Fruit fly (Drosophila melanogaster) whole organism, embryonic: ENCODE measurements around the gene Sdic4.

ENCODE experiments used
- Atf-2 ChIP-seq: fragments of 200-800 bp; sonication (Bioruptor generic); optimal IDR thresholded peaks from 2 replicates; lab custom pipeline; 2016; ENCODE audit warnings: missing biosample characterization, missing genetic modification characterization
- Atf3 ChIP-seq: fragments of 200-800 bp; sonication (Bioruptor generic); optimal IDR thresholded peaks from 3 replicates; lab custom pipeline; 2016; ENCODE audit warnings: missing biosample characterization, missing genetic modification characterization
- Bdp1 ChIP-seq: fragments of 200-800 bp; sonication (Bioruptor generic); optimal IDR thresholded peaks from 3 replicates; lab custom pipeline; 2016; ENCODE audit warnings: missing biosample characterization, missing genetic modification characterization
- CG10274 ChIP-seq: fragments of 200-800 bp; sonication (Bioruptor generic); optimal IDR thresholded peaks from 3 replicates; lab custom pipeline; 2017; ENCODE audit warnings: missing biosample characterization, mild to moderate bottlenecking, missing genetic modification characterization
- CG10321 ChIP-seq: fragments of 200-800 bp; sonication (Bioruptor generic); IDR thresholded peaks from 2 replicates; pipeline ENCODE4 v1.3.6; 2022; ENCODE audit warnings: missing biosample characterization, missing genetic modification characterization
- CG11093 ChIP-seq: fragments of 200-800 bp; sonication (Bioruptor generic); IDR thresholded peaks from 3 replicates; pipeline ENCODE4 v1.3.6; 2022; ENCODE audit warnings: missing biosample characterization, missing genetic modification characterization
- CG12391 ChIP-seq: fragments of 200-800 bp; sonication (Bioruptor generic); optimal IDR thresholded peaks from 3 replicates; lab custom pipeline; 2018; ENCODE audit warnings: missing biosample characterization, mild to moderate bottlenecking, missing genetic modification characterization, moderate library complexity
- CG13287 ChIP-seq: fragments of 200-800 bp; sonication (Bioruptor generic); IDR thresholded peaks from 2 replicates; pipeline ENCODE4 v1.3.6; 2022; ENCODE audit warnings: missing biosample characterization, missing genetic modification characterization; ENCODE audit not compliant: partially characterized antibody
- CG13894 ChIP-seq: fragments of 200-800 bp; sonication (Bioruptor generic); optimal IDR thresholded peaks from 3 replicates; lab custom pipeline; 2018; ENCODE audit warnings: missing biosample characterization, mild to moderate bottlenecking, missing genetic modification characterization, moderate library complexity
- CG1529 ChIP-seq: fragments of 200-800 bp; sonication (Bioruptor generic); optimal IDR thresholded peaks from 3 replicates; lab custom pipeline; 2018; ENCODE audit warnings: missing biosample characterization, missing genetic modification characterization
- CG1602 ChIP-seq: fragments of 200-800 bp; sonication (Bioruptor generic); optimal IDR thresholded peaks from 3 replicates; lab custom pipeline; 2016; ENCODE audit warnings: missing biosample characterization, missing genetic modification characterization
- CG18262 ChIP-seq: fragments of 200-800 bp; optimal IDR thresholded peaks from 3 replicates; lab custom pipeline; 2019; ENCODE audit warnings: missing biosample characterization, mild to moderate bottlenecking, missing genetic modification characterization, moderate library complexity
- CG8388 ChIP-seq: fragments of 200-800 bp; sonication (Bioruptor generic); optimal IDR thresholded peaks from 2 replicates; lab custom pipeline; 2019; ENCODE audit warnings: missing biosample characterization, mild to moderate bottlenecking, missing genetic modification characterization, moderate library complexity
- CG8924 ChIP-seq: fragments of 200-800 bp; optimal IDR thresholded peaks from 3 replicates; lab custom pipeline; 2019; ENCODE audit warnings: missing biosample characterization, mild to moderate bottlenecking, missing genetic modification characterization, moderate library complexity
- Camta ChIP-seq: fragments of 200-800 bp; sonication (Bioruptor generic); optimal IDR thresholded peaks from 2 replicates; lab custom pipeline; 2016; ENCODE audit warnings: missing biosample characterization, missing genetic modification characterization
- Chrac-16 ChIP-seq: fragments of 200-800 bp; sonication (Bioruptor generic); optimal IDR thresholded peaks from 3 replicates; lab custom pipeline; 2016; ENCODE audit warnings: missing biosample characterization, missing genetic modification characterization
- Dfd ChIP-seq, 2 experiments: fragments of >200 bp; optimal IDR thresholded peaks; 2 replicates each; lab custom pipeline; 2017; ENCODE audit warnings: missing biosample characterization in 2 of 2, missing genetic modification characterization in 2 of 2
- Fer1 ChIP-seq: fragments of 200-800 bp; sonication (Bioruptor generic); optimal IDR thresholded peaks from 2 replicates; lab custom pipeline; 2017; ENCODE audit warnings: missing biosample characterization, mild to moderate bottlenecking, missing genetic modification characterization
- HHEX ChIP-seq: fragments of 200-800 bp; sonication (Bioruptor generic); optimal IDR thresholded peaks from 3 replicates; lab custom pipeline; 2017; ENCODE audit warnings: missing biosample characterization, mild to moderate bottlenecking, missing genetic modification characterization, missing genetic modification reagents
- Hr3 ChIP-seq: fragments of 200-800 bp; sonication (Bioruptor generic); optimal IDR thresholded peaks from 3 replicates; lab custom pipeline; 2016; ENCODE audit warnings: missing biosample characterization, missing genetic modification characterization
- Mad ChIP-seq: fragments of 200-800 bp; sonication (Bioruptor generic); optimal IDR thresholded peaks from 2 replicates; lab custom pipeline; 2016; ENCODE audit warnings: missing biosample characterization, missing genetic modification characterization
- Myb ChIP-seq: fragments of 200-800 bp; sonication (Bioruptor generic); optimal IDR thresholded peaks from 2 replicates; lab custom pipeline; 2016; ENCODE audit warnings: missing biosample characterization, missing genetic modification characterization
- Nf-YB ChIP-seq: fragments of 200-800 bp; sonication (Bioruptor generic); optimal IDR thresholded peaks from 3 replicates; lab custom pipeline; 2019; ENCODE audit warnings: missing biosample characterization, mild to moderate bottlenecking, missing genetic modification characterization, moderate library complexity
- PHDP ChIP-seq: fragments of 200-800 bp; sonication (Bioruptor generic); optimal IDR thresholded peaks from 3 replicates; lab custom pipeline; 2018; ENCODE audit warnings: missing biosample characterization, mild to moderate bottlenecking, missing genetic modification characterization, moderate library complexity
- Sox100B ChIP-seq: fragments of 200-800 bp; sonication (Bioruptor generic); optimal IDR thresholded peaks from 3 replicates; lab custom pipeline; 2018; ENCODE audit warnings: missing biosample characterization, mild to moderate bottlenecking, missing genetic modification characterization
- Xrp1 ChIP-seq: fragments of 200-800 bp; sonication (Bioruptor generic); IDR thresholded peaks from 2 replicates; pipeline ENCODE4 v1.3.6; 2022; ENCODE audit warnings: missing biosample characterization, missing genetic modification characterization
- ab ChIP-seq: fragments of 200-800 bp; sonication (Bioruptor generic); optimal IDR thresholded peaks from 2 replicates; lab custom pipeline; 2016; ENCODE audit warnings: missing biosample characterization, missing genetic modification characterization
- ap ChIP-seq: fragments of 200-800 bp; sonication (Bioruptor generic); IDR thresholded peaks from 2 replicates; pipeline ENCODE4 v1.3.6; 2022; ENCODE audit warnings: missing biosample characterization, missing genetic modification characterization
- bcd ChIP-seq: fragments of 200-800 bp; sonication (Bioruptor generic); optimal IDR thresholded peaks from 2 replicates; lab custom pipeline; 2017; ENCODE audit warnings: missing biosample characterization, mild to moderate bottlenecking, missing genetic modification characterization
- caup ChIP-seq: fragments of 200-800 bp; sonication (Bioruptor generic); optimal IDR thresholded peaks from 3 replicates; lab custom pipeline; 2017; ENCODE audit warnings: missing biosample characterization, mild to moderate bottlenecking, missing genetic modification characterization, moderate library complexity; ENCODE audit not compliant: severe bottlenecking
- chn ChIP-seq: fragments of 200-800 bp; sonication (Bioruptor generic); optimal IDR thresholded peaks from 2 replicates; lab custom pipeline; 2016; ENCODE audit warnings: missing biosample characterization, missing genetic modification characterization
- cwo ChIP-seq: fragments of 200-800 bp; sonication (Bioruptor generic); optimal IDR thresholded peaks from 3 replicates; lab custom pipeline; 2017; ENCODE audit warnings: missing biosample characterization, missing genetic modification characterization, mild to moderate bottlenecking, moderate library complexity, missing genetic modification reagents
- esg ChIP-seq: fragments of 200-800 bp; sonication (Bioruptor generic); conservative IDR thresholded peaks from 2 replicates; pipeline ENCODE4 v1.3.6; 2022; ENCODE audit warnings: missing biosample characterization, missing genetic modification characterization
- gcm ChIP-seq: fragments of 200-800 bp; sonication (Bioruptor generic); optimal IDR thresholded peaks from 2 replicates; lab custom pipeline; 2019; ENCODE audit warnings: missing biosample characterization, mild to moderate bottlenecking, missing genetic modification characterization, moderate library complexity
- hkb ChIP-seq, 2 experiments: fragments of 200-800 bp in 1 of 2; fragments of >200 bp in 1 of 2; sonication (Bioruptor generic) in 1 of 2; IDR thresholded peaks in 1 of 2; optimal IDR thresholded peaks in 1 of 2; 2 replicates each; pipeline versions ENCODE4 v1.3.6 to Lab custom; 2017 to 2022; ENCODE audit warnings: missing biosample characterization in 1 of 2, missing genetic modification characterization in 1 of 2
- ken ChIP-seq: fragments of 200-800 bp; sonication (Bioruptor generic); IDR thresholded peaks from 3 replicates; pipeline ENCODE4 v1.3.6; 2022; ENCODE audit warnings: missing biosample characterization, missing genetic modification characterization
- lbe ChIP-seq: fragments of 200-800 bp; sonication (Bioruptor generic); optimal IDR thresholded peaks from 2 replicates; lab custom pipeline; 2016; ENCODE audit warnings: missing biosample characterization, mild to moderate bottlenecking, missing genetic modification characterization
- lola ChIP-seq, 3 experiments: fragments of >200 bp in 2 of 3; fragments of 200-800 bp in 1 of 3; sonication (Bioruptor generic) in 1 of 3; optimal IDR thresholded peaks; 2 replicates each; lab custom pipeline; 2017 to 2019; ENCODE audit warnings: missing biosample characterization in 3 of 3, missing genetic modification characterization in 3 of 3, mild to moderate bottlenecking in 1 of 3, moderate library complexity in 1 of 3
- nau ChIP-seq: fragments of 200-800 bp; sonication (Bioruptor generic); optimal IDR thresholded peaks from 3 replicates; lab custom pipeline; 2017; ENCODE audit warnings: missing biosample characterization, mild to moderate bottlenecking, missing genetic modification characterization, missing genetic modification reagents
- otp ChIP-seq: fragments of 200-800 bp; sonication (Bioruptor generic); IDR thresholded peaks from 3 replicates; pipeline ENCODE4, ENCODE4 v1.3.6; 2022; ENCODE audit warnings: missing biosample characterization, missing genetic modification characterization
- pan ChIP-seq, 4 experiments: fragments of >200 bp in 3 of 4; fragments of 200-800 bp in 1 of 4; sonication (Bioruptor generic) in 1 of 4; optimal IDR thresholded peaks in 3 of 4; IDR thresholded peaks in 1 of 4; 2 replicates each; pipeline versions ENCODE4 v1.3.6 to Lab custom; 2017 to 2022; ENCODE audit warnings: missing biosample characterization in 2 of 4, missing genetic modification characterization in 2 of 4, mixed read lengths in 1 of 4
- ranshi ChIP-seq: fragments of 200-800 bp; sonication (Bioruptor generic); IDR thresholded peaks from 2 replicates; pipeline ENCODE4 v1.3.6; 2022; ENCODE audit warnings: missing biosample characterization, missing genetic modification characterization
- seq ChIP-seq: fragments of 200-800 bp; sonication (Bioruptor generic); IDR thresholded peaks from 2 replicates; pipeline ENCODE4 v1.3.6; 2022; ENCODE audit warnings: missing biosample characterization, missing genetic modification characterization
- sob ChIP-seq: fragments of 200-800 bp; sonication (Bioruptor generic); IDR thresholded peaks from 2 replicates; pipeline ENCODE4 v1.3.6; 2022; ENCODE audit warnings: missing biosample characterization, missing genetic modification characterization
- sr ChIP-seq: fragments of 200-800 bp; sonication (Bioruptor generic); IDR thresholded peaks from 3 replicates; pipeline ENCODE4 v1.3.6; 2022; ENCODE audit warnings: missing biosample characterization, missing genetic modification characterization
- ssp ChIP-seq: fragments of 200-800 bp; sonication (Bioruptor generic); IDR thresholded peaks from 2 replicates; pipeline ENCODE4 v1.3.6; 2022; ENCODE audit warnings: missing biosample characterization, missing genetic modification characterization
- ttk ChIP-seq: fragments of 200-800 bp; sonication (Bioruptor generic); IDR thresholded peaks from 2 replicates; pipeline ENCODE4 v2.1.2; 2022; ENCODE audit warnings: missing biosample characterization, missing genetic modification characterization
- tup ChIP-seq: fragments of 200-800 bp; sonication (Bioruptor generic); optimal IDR thresholded peaks from 2 replicates; lab custom pipeline; 2016; ENCODE audit warnings: missing biosample characterization, mild to moderate bottlenecking, missing genetic modification characterization, moderate library complexity
- tx ChIP-seq: fragments of 200-800 bp; sonication (Bioruptor generic); optimal IDR thresholded peaks from 2 replicates; lab custom pipeline; 2016; ENCODE audit warnings: missing biosample characterization, missing genetic modification characterization

Gene Sdic4

DNA sequence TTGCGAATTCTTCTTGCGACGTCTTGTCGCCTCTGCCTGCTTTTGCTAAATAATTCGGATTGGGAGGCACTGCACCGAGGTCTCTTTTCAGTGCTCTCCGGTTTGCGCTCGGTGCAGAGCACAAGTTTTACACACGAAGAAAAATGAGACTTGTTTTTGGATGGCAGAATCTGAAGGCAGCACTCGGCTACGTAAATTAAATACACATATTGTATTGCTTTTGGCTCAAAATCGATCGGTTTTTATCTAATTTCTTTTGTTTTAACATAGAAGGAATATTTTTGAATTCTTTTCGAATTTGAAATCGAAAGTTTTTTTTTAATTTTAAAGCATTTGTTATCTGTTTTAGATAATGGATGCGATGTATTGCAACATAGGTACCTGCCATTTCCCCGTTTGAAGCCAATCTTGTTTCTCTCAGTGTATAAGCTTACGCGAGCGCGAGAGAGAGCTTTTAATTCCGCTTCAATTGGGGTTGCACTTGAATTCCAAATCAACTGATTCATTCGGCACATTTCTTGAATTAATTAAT lies 51.3 kb downstream of the Sdic4 start, which contains the start of gene AnxB10:
Gene AnxB10, minus strand, starts transcription at position 51 of the 532 bp plus-strand sequence.
- TF ChIP-seq CG8388 (peak; percentile 39), esg (GFP tag; lab: Robert Waterston, UW) (peak; percentile 58), CG1602 (GFP tag; lab: Kevin White, UChicago) (peak; percentile 27), seq (GFP tag; lab: Robert Waterston, UW) (0 out of 2 replicates have a peak, but pooled peaks have one; percentile 48), CG1529 (GFP tag; lab: Kevin White, UChicago) (peak; percentile 35), Bdp1 (peak; percentile 1), nau (GFP tag; lab: Kevin White, UChicago) (no peak), bcd (peak; percentile 75), gcm (GFP tag; lab: Kevin White, UChicago) (peak; percentile 1), Mad (GFP tag; lab: Kevin White, UChicago) (peak; percentile 33), hkb (optimal IDR thresholded peaks at IDR 0.05; lab: Kevin White, UChicago) (no peak), hkb (GFP tag; IDR thresholded peaks at IDR 0.05; lab: Robert Waterston, UW) (peak; percentile 67), ranshi (GFP tag; lab: Robert Waterston, UW) (peak; percentile 34; the same call in 1 of the 2 replicates), sr (GFP tag; lab: Robert Waterston, UW) (no peak), HHEX (GFP tag; lab: Kevin White, UChicago) (peak; percentile 68), Dfd (GFP tag; optimal IDR thresholded peaks at IDR 0.05; lab: Kevin White, UChicago) (no peak), Hr3 (GFP tag; lab: Kevin White, UChicago) (peak; percentile 26), lbe (peak; percentile 82), tx (GFP tag; lab: Kevin White, UChicago) (no peak), ssp (peak; percentile 53), lola (GFP tag; optimal IDR thresholded peaks at IDR 0.05; lab: Kevin White, UChicago) (peak in 1 of 3 experiments; percentile 30), Chrac-16 (GFP tag; lab: Kevin White, UChicago) (peak; percentile 17), CG10321 (no peak), sob (GFP tag; lab: Robert Waterston, UW) (peak; percentile 56; the same call in 1 of the 2 replicates), Fer1 (GFP tag; lab: Kevin White, UChicago) (peak; percentile 76), Atf3 (peak; percentile 2), ttk (peak; percentile 59), Sox100B (GFP tag; lab: Kevin White, UChicago) (peak; percentile 82), Myb (GFP tag; lab: Kevin White, UChicago) (peak; percentile 4), CG11093 (GFP tag; lab: Robert Waterston, UW) (peak; percentile 68; the same call in 1 of the 3 replicates), CG10274 (GFP tag; lab: Kevin White, UChicago) (peak; percentile 14), otp (no peak), ab (GFP tag; lab: Kevin White, UChicago) (no peak), cwo (GFP tag; lab: Kevin White, UChicago) (peak; percentile 58), caup (GFP tag; lab: Kevin White, UChicago) (peak; percentile 54), ken (GFP tag; lab: Robert Waterston, UW) (no peak), PHDP (tag; lab: Kevin White, UChicago) (peak; percentile 36), chn (peak; percentile 44), tup (GFP tag; lab: Kevin White, UChicago) (peak; percentile 14), Nf-YB (GFP tag; lab: Kevin White, UChicago) (peak; percentile 11), CG13894 (tag; lab: Kevin White, UChicago) (peak; percentile 6), Camta (GFP tag; lab: Kevin White, UChicago) (peak; percentile 24), CG12391 (tag; lab: Kevin White, UChicago) (peak; percentile 46), CG18262 (tag; lab: Kevin White, UChicago) (peak; percentile 68), pan (optimal IDR thresholded peaks at IDR 0.05; lab: Kevin White, UChicago) (no peak), pan (GFP tag; optimal IDR thresholded peaks at IDR 0.05 in 1 of 2, IDR thresholded peaks at IDR 0.05 in 1 of 2) (peak in 1 of 2 experiments; percentile 66), Atf-2 (GFP tag; lab: Kevin White, UChicago) (peak; percentile 5), CG13287 (GFP tag; lab: Robert Waterston, UW) (no peak), Xrp1 (GFP tag; lab: Robert Waterston, UW) (peak; percentile 57; the same call in 1 of the 2 replicates), ap (no peak), CG8924 (tag; lab: Kevin White, UChicago) (peak; percentile 49)
